Fruit fly (Drosophila melanogaster) whole organism, embryonic: ENCODE data around the gene CG5056.

Source experiments
- Abd-B ChIP-seq: fragments of 200-800 bp; sonication (Bioruptor generic); optimal IDR thresholded peaks from 2 replicates; lab custom pipeline; 2018; ENCODE audit warnings: missing biosample characterization, mild to moderate bottlenecking, missing genetic modification characterization, moderate library complexity
- Adf1 ChIP-seq: fragments of 200-800 bp; sonication (Bioruptor generic); IDR thresholded peaks from 2 replicates; pipeline ENCODE4 v1.3.6; 2022; ENCODE audit warnings: missing biosample characterization, missing genetic modification characterization
- Atf-2 ChIP-seq: fragments of 200-800 bp; sonication (Bioruptor generic); optimal IDR thresholded peaks from 2 replicates; lab custom pipeline; 2016; ENCODE audit warnings: missing biosample characterization, missing genetic modification characterization
- Atf6 ChIP-seq: fragments of 200-800 bp; sonication (Bioruptor generic); IDR thresholded peaks from 2 replicates; pipeline ENCODE4 v1.3.6; 2022; ENCODE audit warnings: missing biosample characterization, missing genetic modification characterization
- Blimp-1 ChIP-seq: fragments of 200-800 bp; sonication (Bioruptor generic); optimal IDR thresholded peaks from 3 replicates; lab custom pipeline; 2018; ENCODE audit warnings: missing biosample characterization, missing genetic modification characterization, mild to moderate bottlenecking, moderate library complexity, missing genetic modification reagents
- CG10274 ChIP-seq: fragments of 200-800 bp; sonication (Bioruptor generic); optimal IDR thresholded peaks from 3 replicates; lab custom pipeline; 2017; ENCODE audit warnings: missing biosample characterization, mild to moderate bottlenecking, missing genetic modification characterization
- CG11723 ChIP-seq: fragments of 200-800 bp; sonication (Bioruptor generic); optimal IDR thresholded peaks from 2 replicates; lab custom pipeline; 2017; ENCODE audit warnings: missing biosample characterization, mild to moderate bottlenecking, missing genetic modification characterization
- CG1233 ChIP-seq: fragments of 200-800 bp; sonication (Bioruptor generic); optimal IDR thresholded peaks from 4 replicates; lab custom pipeline; 2018; ENCODE audit warnings: missing biosample characterization, mild to moderate bottlenecking, missing genetic modification characterization
- CG12391 ChIP-seq: fragments of 200-800 bp; sonication (Bioruptor generic); optimal IDR thresholded peaks from 3 replicates; lab custom pipeline; 2018; ENCODE audit warnings: missing biosample characterization, mild to moderate bottlenecking, missing genetic modification characterization, moderate library complexity
- CG1647 ChIP-seq: fragments of 200-800 bp; sonication (Bioruptor generic); optimal IDR thresholded peaks from 3 replicates; lab custom pipeline; 2016; ENCODE audit warnings: missing biosample characterization, missing genetic modification characterization
- CG1832 ChIP-seq: fragments of 200-800 bp; sonication (Bioruptor generic); optimal IDR thresholded peaks from 2 replicates; lab custom pipeline; 2017; ENCODE audit warnings: missing biosample characterization, mild to moderate bottlenecking, missing genetic modification characterization, inconsistent platforms
- CG18476 ChIP-seq: fragments of 200-800 bp; sonication (Bioruptor generic); optimal IDR thresholded peaks from 2 replicates; lab custom pipeline; 2016; ENCODE audit warnings: missing biosample characterization, mild to moderate bottlenecking, missing genetic modification characterization
- CG2120 ChIP-seq: fragments of 200-800 bp; sonication (Bioruptor generic); optimal IDR thresholded peaks from 3 replicates; lab custom pipeline; 2016; ENCODE audit warnings: missing biosample characterization, missing genetic modification characterization
- CG7839 ChIP-seq: fragments of 200-800 bp; sonication (Bioruptor generic); optimal IDR thresholded peaks from 3 replicates; lab custom pipeline; 2018; ENCODE audit warnings: missing biosample characterization, mild to moderate bottlenecking, missing genetic modification characterization, moderate library complexity
- CG7928 ChIP-seq: fragments of 200-800 bp; sonication (Bioruptor generic); optimal IDR thresholded peaks from 2 replicates; lab custom pipeline; 2017; ENCODE audit warnings: missing biosample characterization, mild to moderate bottlenecking, missing genetic modification characterization
- CG8478 ChIP-seq: fragments of >200 bp; optimal IDR thresholded peaks from 2 replicates; lab custom pipeline; 2018
- CTCF ChIP-seq: fragments of 200-800 bp; sonication (Bioruptor generic); optimal IDR thresholded peaks from 2 replicates; lab custom pipeline; 2017; ENCODE audit warnings: missing biosample characterization, mild to moderate bottlenecking, missing genetic modification characterization, moderate library complexity
- Camta ChIP-seq: fragments of 200-800 bp; sonication (Bioruptor generic); optimal IDR thresholded peaks from 2 replicates; lab custom pipeline; 2016; ENCODE audit warnings: missing biosample characterization, missing genetic modification characterization
- Deaf1 ChIP-seq: fragments of 200-800 bp; optimal IDR thresholded peaks from 3 replicates; lab custom pipeline; 2019; ENCODE audit warnings: missing biosample characterization, mild to moderate bottlenecking, missing genetic modification characterization, moderate library complexity
- Dfd ChIP-seq, 2 experiments: fragments of >200 bp; optimal IDR thresholded peaks; 2 replicates each; lab custom pipeline; 2017; ENCODE audit warnings: missing biosample characterization in 2 of 2, missing genetic modification characterization in 2 of 2
- Doc3 ChIP-seq: fragments of 200-800 bp; sonication (Bioruptor generic); IDR thresholded peaks from 3 replicates; pipeline ENCODE4 v1.3.6; 2022; ENCODE audit warnings: missing biosample characterization, missing genetic modification characterization; ENCODE audit not compliant: partially characterized antibody
- H15 ChIP-seq: fragments of 200-800 bp; sonication (Bioruptor generic); IDR thresholded peaks from 3 replicates; pipeline ENCODE4 v1.3.6; 2022; ENCODE audit warnings: missing biosample characterization, missing genetic modification characterization
- HLH3B ChIP-seq: fragments of 200-800 bp; sonication (Bioruptor generic); IDR thresholded peaks from 2 replicates; pipeline ENCODE4 v1.3.6; 2022; ENCODE audit warnings: missing biosample characterization, missing genetic modification characterization
- Hr51 ChIP-seq, 2 experiments: fragments of 200-800 bp; sonication (Bioruptor generic); optimal IDR thresholded peaks; 2 replicates in 1 of 2; 3 replicates in 1 of 2; lab custom pipeline; 2016 to 2018; ENCODE audit warnings: missing biosample characterization in 2 of 2, missing genetic modification characterization in 2 of 2, mild to moderate bottlenecking in 1 of 2, moderate library complexity in 1 of 2
- Lhr ChIP-seq: fragments of 200-800 bp; sonication (Bioruptor generic); optimal IDR thresholded peaks from 3 replicates; lab custom pipeline; 2017; ENCODE audit warnings: mild to moderate bottlenecking, missing biosample characterization, missing genetic modification reagents, missing genetic modification characterization
- Mad ChIP-seq: fragments of 200-800 bp; sonication (Bioruptor generic); optimal IDR thresholded peaks from 2 replicates; lab custom pipeline; 2016; ENCODE audit warnings: missing biosample characterization, missing genetic modification characterization
- Ravus ChIP-seq: fragments of 200-800 bp; sonication (Bioruptor generic); IDR thresholded peaks from 2 replicates; pipeline ENCODE4 v1.3.6; 2022; ENCODE audit warnings: missing biosample characterization, missing genetic modification characterization
- ac ChIP-seq: fragments of 200-800 bp; sonication (Bioruptor generic); optimal IDR thresholded peaks from 3 replicates; lab custom pipeline; 2017; ENCODE audit warnings: missing biosample characterization, mild to moderate bottlenecking, missing genetic modification characterization
- ato ChIP-seq: fragments of 200-800 bp; sonication (Bioruptor generic); IDR thresholded peaks from 2 replicates; pipeline ENCODE4 v1.3.6; 2022; ENCODE audit warnings: missing biosample characterization, missing genetic modification characterization; ENCODE audit not compliant: partially characterized antibody
- bbx ChIP-seq: fragments of 200-800 bp; sonication (Bioruptor generic); IDR thresholded peaks from 2 replicates; pipeline ENCODE4 v1.3.6; 2022; ENCODE audit warnings: missing biosample characterization, missing genetic modification characterization; ENCODE audit not compliant: partially characterized antibody
- bowl ChIP-seq: fragments of 200-800 bp; sonication (Bioruptor generic); IDR thresholded peaks from 2 replicates; pipeline ENCODE4 v1.3.6; 2022; ENCODE audit warnings: missing biosample characterization, missing genetic modification characterization
- cg ChIP-seq: fragments of 200-800 bp; sonication (Bioruptor generic); optimal IDR thresholded peaks from 3 replicates; lab custom pipeline; 2019; ENCODE audit warnings: missing biosample characterization, mild to moderate bottlenecking, missing genetic modification characterization, moderate library complexity
- chn ChIP-seq: fragments of 200-800 bp; sonication (Bioruptor generic); optimal IDR thresholded peaks from 2 replicates; lab custom pipeline; 2016; ENCODE audit warnings: missing biosample characterization, missing genetic modification characterization
- ci ChIP-seq: fragments of 200-800 bp; sonication (Bioruptor generic); IDR thresholded peaks from 3 replicates; pipeline ENCODE4 v1.3.6; 2022; ENCODE audit warnings: missing biosample characterization, missing genetic modification characterization
- danr ChIP-seq: fragments of 200-800 bp; sonication (Bioruptor generic); IDR thresholded peaks from 2 replicates; pipeline ENCODE4 v1.3.6; 2022; ENCODE audit warnings: missing biosample characterization, missing genetic modification characterization
- en ChIP-seq: fragments of 200-800 bp; sonication (Bioruptor generic); optimal IDR thresholded peaks from 2 replicates; lab custom pipeline; 2016; ENCODE audit warnings: missing biosample characterization, missing genetic modification characterization
- eve ChIP-seq, 2 experiments: fragments of >200 bp; optimal IDR thresholded peaks; 2 replicates each; lab custom pipeline; 2017; ENCODE audit warnings: missing biosample characterization in 2 of 2, missing genetic modification characterization in 2 of 2
- ewg ChIP-seq: fragments of 200-800 bp; sonication (Bioruptor generic); optimal IDR thresholded peaks from 3 replicates; lab custom pipeline; 2017; ENCODE audit warnings: mild to moderate bottlenecking, missing biosample characterization, missing genetic modification reagents, missing genetic modification characterization
- lilli ChIP-seq: fragments of 200-800 bp; sonication (Bioruptor generic); optimal IDR thresholded peaks from 3 replicates; lab custom pipeline; 2016; ENCODE audit warnings: missing biosample characterization, missing genetic modification characterization
- lola ChIP-seq, 3 experiments: fragments of >200 bp in 2 of 3; fragments of 200-800 bp in 1 of 3; sonication (Bioruptor generic) in 1 of 3; optimal IDR thresholded peaks; 2 replicates each; lab custom pipeline; 2017 to 2019; ENCODE audit warnings: missing biosample characterization in 3 of 3, missing genetic modification characterization in 3 of 3, mild to moderate bottlenecking in 1 of 3, moderate library complexity in 1 of 3
- maf-S ChIP-seq: fragments of 200-800 bp; sonication (Bioruptor generic); optimal IDR thresholded peaks from 2 replicates; lab custom pipeline; 2016; ENCODE audit warnings: missing biosample characterization, missing genetic modification characterization
- otp ChIP-seq: fragments of 200-800 bp; sonication (Bioruptor generic); IDR thresholded peaks from 3 replicates; pipeline ENCODE4, ENCODE4 v1.3.6; 2022; ENCODE audit warnings: missing biosample characterization, missing genetic modification characterization
- pita ChIP-seq: fragments of 200-800 bp; sonication (Bioruptor generic); optimal IDR thresholded peaks from 2 replicates; lab custom pipeline; 2017; ENCODE audit warnings: missing biosample characterization, mild to moderate bottlenecking, missing genetic modification characterization
- pros ChIP-seq: fragments of 200-800 bp; sonication (Bioruptor generic); optimal IDR thresholded peaks from 3 replicates; lab custom pipeline; 2019; ENCODE audit warnings: missing biosample characterization, mild to moderate bottlenecking, missing genetic modification characterization, moderate library complexity
- sd ChIP-seq: fragments of 200-800 bp; sonication (Bioruptor generic); optimal IDR thresholded peaks from 3 replicates; lab custom pipeline; 2018; ENCODE audit warnings: missing biosample characterization, mild to moderate bottlenecking, missing genetic modification characterization, moderate library complexity
- sisA ChIP-seq: fragments of 200-800 bp; sonication (Bioruptor generic); IDR thresholded peaks from 2 replicates; pipeline ENCODE4 v1.3.6; 2022; ENCODE audit warnings: missing biosample characterization, missing genetic modification characterization
- slbo ChIP-seq: fragments of 200-800 bp; sonication (Bioruptor generic); IDR thresholded peaks from 2 replicates; pipeline ENCODE4 v1.3.6; 2022; ENCODE audit warnings: missing biosample characterization, missing genetic modification characterization
- unc-4 ChIP-seq: fragments of 200-800 bp; sonication (Bioruptor generic); IDR thresholded peaks from 2 replicates; pipeline ENCODE4 v1.3.6; 2022; ENCODE audit warnings: missing biosample characterization, missing genetic modification characterization; ENCODE audit not compliant: partially characterized antibody
- wek ChIP-seq: fragments of 200-800 bp; sonication (Bioruptor generic); optimal IDR thresholded peaks from 3 replicates; lab custom pipeline; 2018; ENCODE audit warnings: missing biosample characterization, mild to moderate bottlenecking, missing genetic modification characterization, moderate library complexity

Gene CG5056

dm6 chr2L:10387869-10388726 lies 21.6 kb downstream of the CG5056 start, which contains the start of gene da (continued):
- TF ChIP-seq danr (GFP tag; lab: Robert Waterston, UW) (no peak), Adf1 (GFP tag; lab: Robert Waterston, UW) (no peak), cg (no peak), CTCF (GFP tag; lab: Kevin White, UChicago) (no peak), otp (GFP tag; lab: Robert Waterston, UW) (no peak; the same call in 2 of the 3 replicates), maf-S (GFP tag; lab: Kevin White, UChicago) (peak; percentile 42), HLH3B (GFP tag; lab: Robert Waterston, UW) (peak; percentile 52), Lhr (peak; percentile 23), CG2120 (GFP tag; lab: Kevin White, UChicago) (peak; percentile 79), ac (GFP tag; lab: Kevin White, UChicago) (no peak), bbx (GFP tag; lab: Robert Waterston, UW) (peak; percentile 60), Deaf1 (tag; lab: Kevin White, UChicago) (peak; percentile 98), Hr51 (GFP tag; optimal IDR thresholded peaks at IDR 0.05; lab: Kevin White, UChicago) (peak; percentile 39 to 46), Blimp-1 (GFP tag; lab: Kevin White, UChicago) (no peak), CG12391 (tag; lab: Kevin White, UChicago) (peak; percentile 83), CG7839 (tag; lab: Kevin White, UChicago) (peak; percentile 61), sisA (no peak; the same call in 1 of the 2 replicates), CG1832 (GFP tag; lab: Kevin White, UChicago) (no peak), wek (peak; percentile 15), pros (no peak), ci (GFP tag; lab: Robert Waterston, UW) (peak; percentile 81; the same call in 2 of the 3 replicates), Doc3 (GFP tag; lab: Robert Waterston, UW) (no peak), CG1647 (peak; percentile 24), chn (GFP tag; lab: Kevin White, UChicago) (peak; percentile 46), CG18476 (peak; percentile 44), pita (no peak), H15 (GFP tag; lab: Robert Waterston, UW) (0 out of 3 replicates have a peak, but pooled peaks have one; percentile 13), CG11723 (GFP tag; lab: Kevin White, UChicago) (peak; percentile 77), lola (GFP tag; optimal IDR thresholded peaks at IDR 0.05; lab: Kevin White, UChicago) (peak in 2 of 3 experiments; percentile 42 to 92), CG7928 (GFP tag; lab: Kevin White, UChicago) (no peak), Camta (GFP tag; lab: Kevin White, UChicago) (peak; percentile 74), CG1233 (GFP tag; lab: Kevin White, UChicago) (no peak), CG8478 (lab: Kevin White, UChicago) (no peak), sd (tag; lab: Kevin White, UChicago) (peak; percentile 46), ewg (GFP tag; lab: Kevin White, UChicago) (no peak), slbo (peak; percentile 74), lilli (peak; percentile 70), eve (GFP tag; optimal IDR thresholded peaks at IDR 0.05; lab: Kevin White, UChicago) (peak in 1 of 2 experiments; percentile 76), ato (peak; percentile 17; the same call in 1 of the 2 replicates), en (GFP tag; lab: Kevin White, UChicago) (no peak), bowl (no peak), Dfd (GFP tag; optimal IDR thresholded peaks at IDR 0.05; lab: Kevin White, UChicago) (peak in 1 of 2 experiments; percentile 43), Atf-2 (GFP tag; lab: Kevin White, UChicago) (no peak), unc-4 (peak; percentile 54; the same call in 1 of the 2 replicates), Abd-B (GFP tag; lab: Kevin White, UChicago) (no peak), CG10274 (no peak), Ravus (no peak), Mad (peak; percentile 39), Atf6 (peak; percentile 63)
